Worm (Caenorhabditis elegans) whole organism, L1 larva: ENCODE results near the gene elf-1.

ENCODE experiments used
- C34B4.2 ChIP-seq: sonication (generic microtip); optimal IDR thresholded peaks from 2 replicates; lab custom pipeline; 2017; ENCODE audit warnings: mild to moderate bottlenecking, missing genetic modification characterization, missing compliant biosample characterization
- elt-2 ChIP-seq: sonication (generic microtip); optimal IDR thresholded peaks from 2 replicates; lab custom pipeline; 2016; ENCODE audit warnings: missing genetic modification characterization, mild to moderate bottlenecking, inconsistent platforms, missing compliant biosample characterization, missing genetic modification reagents
- nhr-77 ChIP-seq: fragments of 150-350 bp; optimal IDR thresholded peaks from 2 replicates; lab custom pipeline; 2014; ENCODE audit warnings: missing biosample characterization, missing genetic modification characterization
- nhr-85 ChIP-seq: sonication (generic microtip); peaks from one replicate; lab custom pipeline; 2016; ENCODE audit warnings: missing genetic modification characterization, inconsistent platforms, missing compliant biosample characterization
- snpc-4 ChIP-seq: fragments of 150-350 bp; optimal IDR thresholded peaks from 2 replicates; lab custom pipeline; 2014; ENCODE audit warnings: missing biosample characterization, missing genetic modification characterization
- unc-130 ChIP-seq: fragments of 150-350 bp; optimal IDR thresholded peaks from 2 replicates; lab custom pipeline; 2017; ENCODE audit warnings: missing biosample characterization, missing genetic modification characterization, inconsistent platforms

DNA sequence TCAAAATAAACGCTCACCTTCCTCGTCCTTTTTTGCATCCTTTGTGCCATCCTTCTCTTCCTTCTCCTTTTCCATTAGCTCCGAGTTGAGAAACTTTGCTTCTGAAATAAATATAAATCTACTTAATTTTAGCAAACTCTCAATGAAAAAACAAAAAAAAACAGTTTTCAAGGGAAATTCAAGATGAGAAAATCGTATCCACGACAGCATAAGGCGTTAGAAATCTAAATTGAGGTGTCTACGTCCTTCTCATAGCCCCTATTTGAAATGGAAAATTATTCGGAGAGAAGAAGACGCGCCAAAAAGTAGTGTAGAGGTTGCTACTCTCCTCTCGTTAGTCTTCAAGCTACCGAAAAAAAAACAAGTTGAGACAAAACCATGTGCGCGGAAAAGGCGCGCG, 63.4 kb downstream of the elf-1 start, which contains the start of gene pat-12:
- TF ChIP-seq C34B4.2 (tag; lab: Kevin White, UChicago) (no peak), snpc-4 (no peak), elt-2 (tag; lab: Kevin White, UChicago) (no peak), nhr-85 (tag; lab: Kevin White, UChicago) (no peak), nhr-77 (tag; lab: Kevin White, UChicago) (no peak), unc-130 (tag; lab: Kevin White, UChicago) (no peak)
